Worm (Caenorhabditis elegans) whole organism, late embryonic: ENCODE results near the gene mrps-22.

Source experiments
- K09A11.1 ChIP-seq: sonication (generic microtip); optimal IDR thresholded peaks from 2 replicates; lab custom pipeline; 2017; ENCODE audit warnings: antibody characterized with exemption, mild to moderate bottlenecking, missing genetic modification characterization, missing compliant biosample characterization; ENCODE audit not compliant: insufficient read depth
- ceh-18 ChIP-seq: sonication (generic microtip); optimal IDR thresholded peaks from 2 replicates; lab custom pipeline; 2016; ENCODE audit warnings: missing genetic modification characterization, missing compliant biosample characterization
- ceh-30 ChIP-seq: fragments of 150-350 bp; optimal IDR thresholded peaks from 2 replicates; lab custom pipeline; 2014; ENCODE audit warnings: missing biosample characterization, missing genetic modification characterization
- ets-4 ChIP-seq: sonication (generic microtip); optimal IDR thresholded peaks from 2 replicates; lab custom pipeline; 2016; ENCODE audit warnings: missing genetic modification characterization, missing compliant biosample characterization
- fkh-10 ChIP-seq: fragments of 150-350 bp; optimal IDR thresholded peaks from 2 replicates; lab custom pipeline; 2014; ENCODE audit warnings: missing biosample characterization, missing genetic modification reagents, missing genetic modification characterization
- hlh-30 ChIP-seq: sonication (generic microtip); optimal IDR thresholded peaks from 2 replicates; lab custom pipeline; 2017; ENCODE audit warnings: antibody characterized with exemption, missing genetic modification characterization, missing compliant biosample characterization; ENCODE audit not compliant: insufficient read depth
- nfya-1 ChIP-seq: sonication (generic microtip); optimal IDR thresholded peaks from 2 replicates; lab custom pipeline; 2017; ENCODE audit warnings: missing genetic modification characterization, mild to moderate bottlenecking, missing compliant biosample characterization, antibody characterized with exemption, moderate library complexity
- nhr-11 ChIP-seq: fragments of 150-350 bp; optimal IDR thresholded peaks from 2 replicates; lab custom pipeline; 2014; ENCODE audit warnings: missing biosample characterization, missing genetic modification characterization
- ref-2 ChIP-seq: sonication (generic microtip); optimal IDR thresholded peaks from 2 replicates; lab custom pipeline; 2016; ENCODE audit warnings: missing genetic modification characterization, missing compliant biosample characterization
- sox-4 ChIP-seq: sonication (generic microtip); optimal IDR thresholded peaks from 2 replicates; lab custom pipeline; 2017; ENCODE audit warnings: mild to moderate bottlenecking, missing genetic modification characterization, inconsistent platforms, missing compliant biosample characterization
- syd-9 ChIP-seq: sonication (generic microtip); optimal IDR thresholded peaks from 2 replicates; lab custom pipeline; 2016; ENCODE audit warnings: mild to moderate bottlenecking, missing genetic modification characterization, moderate library complexity, missing compliant biosample characterization
- ttx-3 ChIP-seq: sonication (generic microtip); optimal IDR thresholded peaks from 2 replicates; lab custom pipeline; 2016; ENCODE audit warnings: missing genetic modification reagents, missing genetic modification characterization, missing compliant biosample characterization
- unc-42 ChIP-seq: sonication (generic microtip); optimal IDR thresholded peaks from 2 replicates; lab custom pipeline; 2016; ENCODE audit warnings: missing genotype, missing genetic modification characterization, missing compliant biosample characterization

DNA sequence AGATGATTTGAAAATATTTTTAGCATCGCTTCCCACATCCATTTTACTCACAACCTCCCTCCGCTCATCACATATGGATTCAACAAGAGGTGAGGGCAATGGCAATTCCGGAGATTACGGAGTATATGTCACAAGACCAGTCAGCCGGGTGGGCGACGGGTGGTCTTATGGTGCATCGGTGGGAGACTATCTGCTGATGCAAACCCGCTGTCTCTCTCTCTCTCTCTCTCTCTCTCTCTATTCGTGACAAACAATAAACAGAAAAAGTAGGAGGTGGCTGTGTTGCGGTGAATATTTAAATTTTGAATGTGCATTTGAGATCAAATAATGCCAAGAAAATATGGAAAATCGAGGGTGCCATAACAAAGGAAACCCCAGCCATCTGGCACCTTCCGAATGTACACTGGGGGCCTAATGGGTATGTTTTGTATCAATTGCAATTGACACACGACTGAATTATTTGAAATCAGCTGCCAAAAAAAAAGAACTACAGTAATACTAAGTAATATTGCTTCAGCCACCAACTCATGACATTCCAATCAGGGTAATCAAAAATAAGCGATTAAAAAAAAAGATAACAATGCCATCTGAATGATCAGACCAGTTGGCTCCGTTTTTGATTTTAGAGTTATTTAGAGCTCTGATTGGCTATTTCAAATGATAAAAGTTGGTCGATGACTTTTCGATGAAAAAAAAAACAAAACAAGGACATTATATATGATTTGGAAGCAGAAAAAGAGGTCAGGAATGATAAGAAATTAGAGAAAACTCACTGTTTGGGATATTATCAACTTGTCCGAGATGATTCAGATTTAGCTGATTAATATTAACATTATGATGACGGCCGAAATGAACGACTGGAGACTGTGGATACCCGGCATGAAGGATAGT, 34.4 kb upstream of the mrps-22 start:
- TF ChIP-seq ref-2 (no peak), hlh-30 (tag; lab: Kevin White, UChicago) (peak; percentile 92), unc-42 (tag; lab: Kevin White, UChicago) (no peak), nfya-1 (tag; lab: Kevin White, UChicago) (no peak), ets-4 (tag; lab: Kevin White, UChicago) (no peak), syd-9 (no peak), ttx-3 (tag; lab: Kevin White, UChicago) (no peak), sox-4 (tag; lab: Kevin White, UChicago) (no peak), K09A11.1 (tag; lab: Kevin White, UChicago) (no peak), fkh-10 (GFP tag; lab: Kevin White, UChicago) (no peak), nhr-11 (tag; lab: Kevin White, UChicago) (no peak), ceh-30 (no peak), ceh-18 (tag; lab: Kevin White, UChicago) (no peak)
